Fruit fly (Drosophila melanogaster): ENCODE measurements around the gene CG34280.

CG34280 gene

DNA sequence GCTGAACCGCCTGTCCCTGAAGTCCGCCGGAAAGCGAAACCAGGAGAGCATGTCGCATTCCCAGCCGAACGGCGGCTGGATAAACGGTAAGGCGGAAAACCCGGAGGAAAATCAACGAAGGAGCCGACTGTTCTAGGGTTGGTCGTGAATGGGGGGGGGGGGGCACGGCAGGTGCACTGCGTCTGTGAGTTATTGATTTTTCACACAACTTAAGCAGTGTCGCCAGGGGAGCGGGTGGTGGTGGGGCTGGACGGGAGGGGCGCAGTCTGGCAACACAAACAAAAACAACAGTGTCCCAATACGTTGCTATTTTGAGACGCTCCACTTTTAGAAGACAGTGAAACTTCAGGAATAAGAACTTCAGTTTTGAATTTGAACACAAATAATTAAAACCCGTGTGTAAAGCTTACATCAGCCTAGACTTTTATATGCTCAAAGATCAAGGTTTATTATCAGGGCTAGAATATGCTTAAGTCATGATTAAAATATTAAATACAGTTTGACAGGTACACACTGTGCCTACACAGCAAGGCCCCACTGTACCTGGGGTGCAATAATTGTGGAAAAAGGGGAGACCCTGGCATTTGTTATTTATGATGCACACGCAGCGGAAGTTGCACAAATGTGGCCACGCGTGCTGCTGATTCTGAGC is 17.2 kb downstream of the CG34280 start (continued):
- TF ChIP-seq exex (tag; optimal IDR thresholded peaks at IDR 0.05) (no peak), CG15073 (GFP tag; optimal IDR thresholded peaks at IDR 0.05) (no peak), Atf-2 (GFP tag; optimal IDR thresholded peaks at IDR 0.05) (no peak), Dip2 (GFP tag; IDR thresholded peaks at IDR 0.05) (no peak), cg (GFP tag; optimal IDR thresholded peaks at IDR 0.05) (no peak), CG1603 (tag; optimal IDR thresholded peaks at IDR 0.05) (peak; percentile 81), Spps (tag; optimal IDR thresholded peaks at IDR 0.05) (peak; percentile 42), Eip74EF (GFP tag; optimal IDR thresholded peaks at IDR 0.05) (peak in 1 of 2 experiments; percentile 44), CG9876 (GFP tag; optimal IDR thresholded peaks at IDR 0.05) (no peak), otp (GFP tag; IDR thresholded peaks at IDR 0.05) (peak; percentile 76), Hmr (GFP tag; optimal IDR thresholded peaks at IDR 0.05) (peak; percentile 30), CG6654 (GFP tag; optimal IDR thresholded peaks at IDR 0.05) (peak; percentile 47), HLH3B (GFP tag; IDR thresholded peaks at IDR 0.05) (peak; percentile 75), fu2 (GFP tag; optimal IDR thresholded peaks at IDR 0.05) (no peak), CoRest (tag; optimal IDR thresholded peaks at IDR 0.05) (peak; percentile 72), Abd-B (GFP tag; optimal IDR thresholded peaks at IDR 0.05) (peak; percentile 30), Usf (GFP tag; optimal IDR thresholded peaks at IDR 0.05) (peak; percentile 18), Dfd (GFP tag; optimal IDR thresholded peaks at IDR 0.05) (no peak), Sin3A (optimal IDR thresholded peaks at IDR 0.05) (no peak), CG12391 (tag; optimal IDR thresholded peaks at IDR 0.05) (peak; percentile 65), en (GFP tag; optimal IDR thresholded peaks at IDR 0.05) (no peak), YL-1 (GFP tag; optimal IDR thresholded peaks at IDR 0.05) (peak; percentile 32), Atf3 (GFP tag; optimal IDR thresholded peaks at IDR 0.05) (no peak), rib (GFP tag; IDR thresholded peaks at IDR 0.05) (no peak), CG11696 (GFP tag; IDR thresholded peaks at IDR 0.05) (no peak), az2 (GFP tag; optimal IDR thresholded peaks at IDR 0.05) (peak; percentile 67), run (tag; optimal IDR thresholded peaks at IDR 0.05) (peak; percentile 55), tio (GFP tag; optimal IDR thresholded peaks at IDR 0.05) (peak; percentile 1), her (GFP tag; optimal IDR thresholded peaks at IDR 0.05) (no peak), Adf1 (GFP tag; IDR thresholded peaks at IDR 0.05) (no peak), CG31388 (GFP tag; optimal IDR thresholded peaks at IDR 0.05) (no peak), CG7745 (tag; optimal IDR thresholded peaks at IDR 0.05) (no peak), CG31224 (GFP tag; IDR thresholded peaks at IDR 0.05) (no peak; the same call in 1 of the 2 replicates), wor (GFP tag; IDR thresholded peaks at IDR 0.05) (peak; percentile 54), Bdp1 (GFP tag; optimal IDR thresholded peaks at IDR 0.05) (no peak), CkIIα-i1 (GFP tag; IDR thresholded peaks at IDR 0.05) (no peak), kah (GFP tag; optimal IDR thresholded peaks at IDR 0.05) (peak; percentile 49), ac (GFP tag; optimal IDR thresholded peaks at IDR 0.05) (peak; percentile 22), dmrt99B (tag; optimal IDR thresholded peaks at IDR 0.05) (peak; percentile 85), Optix (GFP tag; IDR thresholded peaks at IDR 0.05) (peak; percentile 69; the same call in 2 of the 3 replicates), crol (GFP tag; IDR thresholded peaks at IDR 0.05) (peak; percentile 97), CG14710 (tag; optimal IDR thresholded peaks at IDR 0.05) (peak; percentile 72), CG30403 (GFP tag; optimal IDR thresholded peaks at IDR 0.05) (peak; percentile 65), CG14441 (GFP tag; IDR thresholded peaks at IDR 0.05) (peak; percentile 56), Dll (GFP tag; IDR thresholded peaks at IDR 0.05; ENCODE audit: partially characterized antibody) (no peak), CG3838 (GFP tag; optimal IDR thresholded peaks at IDR 0.05) (no peak), Bteb2 (GFP tag; optimal IDR thresholded peaks at IDR 0.05) (no peak), usp (GFP tag; optimal IDR thresholded peaks at IDR 0.05) (no peak), Atf6 (GFP tag; IDR thresholded peaks at IDR 0.05) (peak; percentile 65), wdn (GFP tag; IDR thresholded peaks at IDR 0.05) (peak; percentile 27; the same call in 1 of the 2 replicates), Ptx1 (GFP tag; IDR thresholded peaks at IDR 0.05) (peak; percentile 77)
